Fruit fly (Drosophila melanogaster) S2 (cell line): ENCODE measurements around the gene Cog2.

ENCODE experiments used
- CG8478 ChIP-seq: fragments of >200 bp; optimal IDR thresholded peaks from 2 replicates; lab custom pipeline; 2018
- CTCF ChIP-seq, 2 experiments: fragments of >200 bp; optimal IDR thresholded peaks; 2 replicates each; lab custom pipeline; 2018

- TF ChIP-seq CTCF (optimal IDR thresholded peaks at IDR 0.05; lab: Kevin White, UChicago), result no peak
- no peak for TF ChIP-seq CG8478 (lab: Kevin White, UChicago)
Observed at dm6 chr3R:15313836-15314235, 47.6 kb downstream of the Cog2 start.
